Worm (Caenorhabditis elegans) whole organism, L4/young adult: ENCODE data around the gene C14A11.5.

Experiments
- dao-5 ChIP-seq: sonication (generic microtip); optimal IDR thresholded peaks from 2 replicates; lab custom pipeline; 2016; ENCODE audit warnings: missing genotype, missing genetic modification characterization, moderate library complexity, missing compliant biosample characterization
- him-1 ChIP-seq: sonication (generic microtip); optimal IDR thresholded peaks from 2 replicates; lab custom pipeline; 2016; ENCODE audit warnings: missing genotype, missing genetic modification reagents, missing genetic modification characterization, missing compliant biosample characterization

DNA sequence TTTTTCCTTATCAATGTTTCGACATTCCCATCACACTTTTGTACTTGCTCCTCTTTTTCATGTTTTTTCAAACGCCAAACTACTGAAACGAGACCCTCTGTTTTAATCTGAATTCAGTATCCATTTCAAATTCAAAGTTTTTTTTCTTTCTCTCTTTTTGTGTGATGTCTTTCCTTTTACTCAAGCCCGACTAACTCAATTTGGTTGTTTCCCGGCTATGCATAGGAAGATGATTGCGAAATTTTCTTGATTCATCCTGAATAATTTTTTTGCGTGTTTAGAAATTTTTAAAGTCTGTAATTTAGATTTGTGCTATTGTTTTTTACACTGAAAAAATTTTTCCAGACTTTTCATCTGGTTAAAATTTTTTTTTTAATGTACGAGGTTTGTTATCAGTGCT is 43.0 kb downstream of the C14A11.5 start:
- TF ChIP-seq him-1: no peak
- TF ChIP-seq dao-5: no peak
